Worm (Caenorhabditis elegans): ENCODE data around the gene K05G3.2.

DNA sequence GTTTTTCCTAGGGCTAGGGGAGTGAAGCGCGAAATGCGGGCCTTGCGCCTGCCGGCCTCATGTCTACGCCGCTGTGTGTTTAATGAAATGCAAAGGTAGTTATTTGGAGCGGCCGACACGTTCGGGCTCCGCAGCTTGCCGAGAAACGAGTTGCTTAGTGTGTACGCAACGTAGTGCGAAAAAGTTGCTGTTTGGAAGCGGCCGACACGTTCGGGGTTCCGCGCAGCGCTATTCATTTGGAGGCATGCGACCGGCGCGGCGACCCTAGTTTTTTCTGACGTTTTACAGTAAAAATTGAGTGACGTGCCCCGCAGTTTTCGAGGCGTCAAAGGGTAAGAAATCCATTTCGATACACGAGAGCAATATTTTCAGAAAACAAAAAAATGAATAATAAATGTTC lies 50.9 kb downstream of the K05G3.2 start:
- no peak for TF ChIP-seq sptf-1 (tag; optimal IDR thresholded peaks at IDR 0.05)
- no peak for TF ChIP-seq mep-1 (tag; optimal IDR thresholded peaks at IDR 0.05)
- TF ChIP-seq ets-5 (GFP tag; IDR thresholded peaks at IDR 0.05): no peak
